Worm (Caenorhabditis elegans): Measurements from ENCODE around the gene gar-2.

ce11 chrIII:6360114-6360513 lies 50.9 kb downstream of the gar-2 start:
- no peak for TF ChIP-seq elt-2 (tag; optimal IDR thresholded peaks at IDR 0.05)
- TF ChIP-seq nhr-11 (tag; optimal IDR thresholded peaks at IDR 0.05) = no peak
- no peak for TF ChIP-seq zag-1 (tag; optimal IDR thresholded peaks at IDR 0.05)
